Worm (Caenorhabditis elegans): ENCODE data around the gene spi-1.

The spi-1 gene

ce11 chrII:7493599-7493998, 2.4 kb upstream of the spi-1 start, which contains the start of gene nas-23:
TSS of gene nas-23 (minus strand) at chrII:7493699.
- no peak for TF ChIP-seq unc-130 (tag; optimal IDR thresholded peaks at IDR 0.05)
- TF ChIP-seq nhr-20 (tag; optimal IDR thresholded peaks at IDR 0.05): no peak
- no peak for TF ChIP-seq ama-1 (optimal IDR thresholded peaks at IDR 0.05)
- TF ChIP-seq egl-13 (tag; optimal IDR thresholded peaks at IDR 0.05): no peak
- TF ChIP-seq hlh-4 (tag; optimal IDR thresholded peaks at IDR 0.05): no peak
- no peak for TF ChIP-seq unc-30 (tag; optimal IDR thresholded peaks at IDR 0.05)
- TF ChIP-seq mep-1 (tag; optimal IDR thresholded peaks at IDR 0.05): no peak
- TF ChIP-seq lir-3 (tag; optimal IDR thresholded peaks at IDR 0.05; ENCODE audit: poor library complexity): no peak
- TF ChIP-seq nhr-85 (tag): no peak
- TF ChIP-seq hlh-17 (GFP tag; optimal IDR thresholded peaks at IDR 0.05; ENCODE audit: borderline replicate concordance): no peak
- no peak for TF ChIP-seq blmp-1 (tag; optimal IDR thresholded peaks at IDR 0.05)
- TF ChIP-seq ceh-82 (tag; optimal IDR thresholded peaks at IDR 0.05): no peak

- TF ChIP-seq C04F5.9 (tag; optimal IDR thresholded peaks at IDR 0.05) (no peak), blmp-1 (tag; optimal IDR thresholded peaks at IDR 0.05) (peak; percentile 40), lin-15B (tag; optimal IDR thresholded peaks at IDR 0.05) (no peak), sptf-1 (tag; optimal IDR thresholded peaks at IDR 0.05) (no peak)
Observed at ce11 chrII:7494155-7494554, 1.9 kb upstream of the spi-1 start, which contains the start of gene R10H1.1. TSS of gene R10H1.1 (plus strand) at chrII:7494455.

- TF ChIP-seq xbp-1 (tag; optimal IDR thresholded peaks at IDR 0.05) (no peak), unc-86 (tag; optimal IDR thresholded peaks at IDR 0.05) (no peak), unc-30 (tag; optimal IDR thresholded peaks at IDR 0.05) (no peak), sptf-1 (tag; optimal IDR thresholded peaks at IDR 0.05) (no peak), grh-1 (GFP tag; IDR thresholded peaks at IDR 0.05) (no peak), unc-98 (GFP tag; IDR thresholded peaks at IDR 0.05) (no peak), hpl-2 (GFP tag; optimal IDR thresholded peaks at IDR 0.05) (no peak), lir-3 (tag; optimal IDR thresholded peaks at IDR 0.05; ENCODE audit: poor library complexity) (no peak), hlh-17 (GFP tag; optimal IDR thresholded peaks at IDR 0.05; ENCODE audit: borderline replicate concordance) (no peak), lin-13 (GFP tag; optimal IDR thresholded peaks at IDR 0.05) (no peak), efl-1 (optimal IDR thresholded peaks at IDR 0.05) (no peak), efl-1 (GFP tag; optimal IDR thresholded peaks at IDR 0.05 in 1 of 2) (no peak), elt-3 (tag; optimal IDR thresholded peaks at IDR 0.05) (no peak), ztf-4 (tag; optimal IDR thresholded peaks at IDR 0.05) (no peak), nhr-90 (tag; optimal IDR thresholded peaks at IDR 0.05; ENCODE audit: poor library complexity) (no peak), fkh-10 (GFP tag; optimal IDR thresholded peaks at IDR 0.05) (no peak), fkh-8 (tag; optimal IDR thresholded peaks at IDR 0.05) (no peak), nhr-19 (GFP tag; conservative IDR thresholded peaks at IDR 0.05) (no peak), C34B4.2 (tag; optimal IDR thresholded peaks at IDR 0.05) (no peak)
Observed at ce11 chrII:7499390-7499789, 3.3 kb downstream of the spi-1 start, which contains the start of gene srab-14. TSS of gene srab-14 (minus strand) at chrII:7499490.

ce11 chrII:7505005-7505404, 9.0 kb downstream of the spi-1 start, which contains the start of gene C28F5.1:
TSS of gene C28F5.1 (plus strand) at chrII:7505305.
- no peak for TF ChIP-seq nhr-28 (tag; optimal IDR thresholded peaks at IDR 0.05)
- TF ChIP-seq tbx-2 (tag; optimal IDR thresholded peaks at IDR 0.05): no peak
- no peak for TF ChIP-seq tlp-1 (tag; optimal IDR thresholded peaks at IDR 0.05)
- no peak for TF ChIP-seq jun-1 (tag; optimal IDR thresholded peaks at IDR 0.05)

ce11 chrII:7519221-7519620, 23.2 kb downstream of the spi-1 start, which contains the start of gene glb-9:
TSS of gene glb-9 (minus strand) at chrII:7519321.
- no peak for TF ChIP-seq lir-3 (tag; optimal IDR thresholded peaks at IDR 0.05; ENCODE audit: poor library complexity)
- no peak for TF ChIP-seq F16B12.6 (tag; optimal IDR thresholded peaks at IDR 0.05)
- TF ChIP-seq snpc-4 (tag; optimal IDR thresholded peaks at IDR 0.05): no peak
- TF ChIP-seq nhr-12 (tag; optimal IDR thresholded peaks at IDR 0.05): no peak
- no peak for TF ChIP-seq elt-3 (tag; optimal IDR thresholded peaks at IDR 0.05)
- TF ChIP-seq efl-1 (optimal IDR thresholded peaks at IDR 0.05): no peak
- TF ChIP-seq efl-1 (GFP tag; optimal IDR thresholded peaks at IDR 0.05 in 1 of 2): no peak
- TF ChIP-seq aly-2 (tag; optimal IDR thresholded peaks at IDR 0.05): no peak
- TF ChIP-seq unc-30 (tag; optimal IDR thresholded peaks at IDR 0.05): no peak
- TF ChIP-seq rnt-1 (tag; optimal IDR thresholded peaks at IDR 0.05): no peak
- TF ChIP-seq blmp-1 (tag; optimal IDR thresholded peaks at IDR 0.05): no peak

All from whole organism, L1 larva.